Worm (Caenorhabditis elegans): ENCODE data around the gene chat-1.
A peak's percentile ranks its signal among the peaks of the same experiment; 100 is the strongest.

The chat-1 gene

DNA sequence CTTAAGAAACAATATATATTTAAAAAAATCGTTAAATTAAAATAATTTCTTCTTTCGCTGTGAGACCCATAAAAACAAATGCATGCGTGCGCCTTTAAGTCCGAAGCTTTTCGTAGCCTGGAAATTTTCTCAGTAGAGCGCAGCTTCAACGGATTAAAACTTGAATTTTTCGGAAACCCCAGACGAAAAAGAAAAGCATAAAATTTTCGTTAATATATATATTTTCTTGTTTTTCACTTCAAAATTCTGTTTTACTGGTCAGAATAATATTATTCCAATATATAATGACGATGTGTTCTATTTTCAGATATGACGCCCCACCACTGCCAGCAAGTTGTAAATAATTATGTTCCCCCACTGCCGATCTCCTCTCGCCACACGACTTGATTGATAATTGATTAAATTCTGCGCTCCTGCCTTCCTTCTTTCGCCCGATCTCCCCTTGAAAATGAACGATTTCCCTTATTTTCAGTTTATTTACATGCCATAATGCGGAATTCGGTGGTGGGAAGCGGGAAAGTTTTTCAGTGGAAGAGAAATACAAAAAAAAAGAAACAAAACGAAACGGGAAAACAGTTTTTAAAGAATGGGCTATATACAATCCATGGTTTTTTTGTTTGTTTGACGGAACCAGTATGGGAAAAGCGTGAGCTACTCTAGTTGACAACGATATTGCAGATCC lies 21.1 kb downstream of the chat-1 start (continued):
- TF ChIP-seq lin-26 (GFP tag; IDR thresholded peaks at IDR 0.05) (no peak; the same call in 1 of the 2 replicates), C17E4.6 (GFP tag; IDR thresholded peaks at IDR 0.05) (no peak), nhr-90 (tag; optimal IDR thresholded peaks at IDR 0.05) (peak; percentile 65), mcd-1 (GFP tag; IDR thresholded peaks at IDR 0.05) (peak; percentile 56), hmg-1.2 (GFP tag; IDR thresholded peaks at IDR 0.05) (peak; percentile 14; the same call in 1 of the 2 replicates), dpff-1 (tag; optimal IDR thresholded peaks at IDR 0.05) (peak; percentile 62), T26A5.8 (tag; optimal IDR thresholded peaks at IDR 0.05) (no peak), B0019.2 (GFP tag; conservative IDR thresholded peaks at IDR 0.05) (0 out of 2 replicates have a peak, but pooled peaks have one; percentile 29), ZK185.1 (tag; optimal IDR thresholded peaks at IDR 0.05; ENCODE audit: poor library complexity, severe bottlenecking) (peak; percentile 53), D2030.7 (GFP tag; IDR thresholded peaks at IDR 0.05) (peak; percentile 33; the same call in 1 of the 2 replicates), ama-1 (optimal IDR thresholded peaks at IDR 0.05) (peak; percentile 98), ama-1 (GFP tag; optimal IDR thresholded peaks at IDR 0.05) (peak in 1 of 2 experiments; percentile 13), attf-3 (GFP tag; conservative IDR thresholded peaks at IDR 0.05) (no peak), snpc-4 (GFP tag; optimal IDR thresholded peaks at IDR 0.05) (peak; percentile 30), snpc-4 (tag; optimal IDR thresholded peaks at IDR 0.05) (peak in 3 of 4 experiments; percentile 12 to 64 (median 18)), akir-1 (GFP tag; optimal IDR thresholded peaks at IDR 0.05) (no peak), F57C9.4 (tag; optimal IDR thresholded peaks at IDR 0.05) (peak; percentile 24), egl-18 (GFP tag; IDR thresholded peaks at IDR 0.05) (no peak), F37B4.10 (GFP tag; IDR thresholded peaks at IDR 0.05) (no peak), mel-28 (tag; optimal IDR thresholded peaks at IDR 0.05; ENCODE audit: borderline replicate concordance) (no peak), Y95B8A.8 (GFP tag; IDR thresholded peaks at IDR 0.05) (peak; percentile 68), Y53G8AR.9 (GFP tag; conservative IDR thresholded peaks at IDR 0.05) (peak; percentile 75), ccch-3 (GFP tag; optimal IDR thresholded peaks at IDR 0.05) (no peak), F52B5.7 (tag; optimal IDR thresholded peaks at IDR 0.05) (peak; percentile 50), pha-4 (tag; optimal IDR thresholded peaks at IDR 0.05) (peak; percentile 70), F22D6.2 (tag; optimal IDR thresholded peaks at IDR 0.05) (peak; percentile 16), zim-3 (tag; optimal IDR thresholded peaks at IDR 0.05) (no peak), madf-6 (GFP tag; IDR thresholded peaks at IDR 0.05) (peak; percentile 76), snpc-1.1 (tag; optimal IDR thresholded peaks at IDR 0.05; ENCODE audit: insufficient read depth) (peak; percentile 18), F23B12.7 (tag; optimal IDR thresholded peaks at IDR 0.05; ENCODE audit: insufficient read depth) (no peak), egl-44 (GFP tag; IDR thresholded peaks at IDR 0.05) (no peak), hrde-1 (tag; optimal IDR thresholded peaks at IDR 0.05; ENCODE audit: borderline replicate concordance) (no peak), rpc-1 (optimal IDR thresholded peaks at IDR 0.05) (no peak), rpc-1 (tag; optimal IDR thresholded peaks at IDR 0.05) (no peak), nhr-27 (tag; optimal IDR thresholded peaks at IDR 0.05) (no peak), efl-1 (GFP tag; optimal IDR thresholded peaks at IDR 0.05) (peak; percentile 34), die-1 (tag; optimal IDR thresholded peaks at IDR 0.05) (peak; percentile 1), dpl-1 (GFP tag; optimal IDR thresholded peaks at IDR 0.05) (no peak), T07F8.4 (tag; optimal IDR thresholded peaks at IDR 0.05) (no peak), tbp1 (GFP tag; optimal IDR thresholded peaks at IDR 0.05) (peak; percentile 60), repo-1 (tag; optimal IDR thresholded peaks at IDR 0.05) (peak; percentile 95), rcor-1 (GFP tag; IDR thresholded peaks at IDR 0.05) (peak; percentile 12; the same call in 1 of the 2 replicates), sea-2 (GFP tag; IDR thresholded peaks at IDR 0.05) (no peak), let-526 (GFP tag; IDR thresholded peaks at IDR 0.05) (no peak), Y79H2A.3 (GFP tag; conservative IDR thresholded peaks at IDR 0.05) (no peak; the same call in 1 of the 2 replicates), mxl-1 (tag; optimal IDR thresholded peaks at IDR 0.05) (no peak), B0035.1 (tag; optimal IDR thresholded peaks at IDR 0.05) (peak; percentile 82), lir-1 (GFP tag; conservative IDR thresholded peaks at IDR 0.05) (no peak)

All from whole organism, young adult.